Worm (Caenorhabditis elegans) whole organism, mixed stage, embryonic: ENCODE results near the gene Y43C5B.2.

Experiments
- bed-3 ChIP-seq: fragments of 200-800 bp; sonication (Bioruptor generic); optimal IDR thresholded peaks from 3 replicates; lab custom pipeline; 2018; ENCODE audit warnings: mild to moderate bottlenecking, missing genetic modification characterization, moderate library complexity, missing compliant biosample characterization
- ceh-39 ChIP-seq: fragments of 150-350 bp; optimal IDR thresholded peaks from 2 replicates; lab custom pipeline; 2014; ENCODE audit warnings: missing biosample characterization, missing genetic modification characterization
- ceh-83 ChIP-seq: fragments of 200-800 bp; sonication (Bioruptor generic); optimal IDR thresholded peaks from 2 replicates; lab custom pipeline; 2018; ENCODE audit warnings: mild to moderate bottlenecking, missing genetic modification characterization, missing compliant biosample characterization
- ces-1 ChIP-seq: fragments of 150-350 bp; optimal IDR thresholded peaks from 2 replicates; lab custom pipeline; 2014; ENCODE audit warnings: missing biosample characterization, missing genetic modification reagents, missing genetic modification characterization
- elt-1 ChIP-seq: sonication (generic microtip); optimal IDR thresholded peaks from 2 replicates; lab custom pipeline; 2017; ENCODE audit warnings: missing genetic modification characterization, mild to moderate bottlenecking, missing compliant biosample characterization, antibody characterized with exemption, moderate library complexity, borderline replicate concordance; ENCODE audit not compliant: insufficient read depth
- elt-3 ChIP-seq: fragments of 150-350 bp; optimal IDR thresholded peaks from 2 replicates; lab custom pipeline; 2014; ENCODE audit warnings: missing biosample characterization, missing genetic modification characterization
- ham-2 ChIP-seq: fragments of 200-800 bp; sonication (Bioruptor generic); optimal IDR thresholded peaks from 2 replicates; lab custom pipeline; 2018; ENCODE audit warnings: mild to moderate bottlenecking, missing genetic modification characterization, missing compliant biosample characterization
- hlh-1 ChIP-seq: fragments of 150-350 bp; optimal IDR thresholded peaks from 2 replicates; lab custom pipeline; 2014; ENCODE audit warnings: missing biosample characterization, missing genetic modification reagents, missing genetic modification characterization
- lin-13 ChIP-seq: fragments of 150-350 bp; optimal IDR thresholded peaks from 2 replicates; lab custom pipeline; 2014; ENCODE audit warnings: missing biosample characterization, missing genetic modification characterization
- lin-32 ChIP-seq: fragments of 200-800 bp; sonication (Bioruptor generic); optimal IDR thresholded peaks from 2 replicates; lab custom pipeline; 2018; ENCODE audit warnings: mild to moderate bottlenecking, missing genetic modification characterization, missing compliant biosample characterization
- lsy-2 ChIP-seq: fragments of 150-350 bp; optimal IDR thresholded peaks from 2 replicates; lab custom pipeline; 2014; ENCODE audit warnings: missing biosample characterization, missing genetic modification characterization
- mep-1 ChIP-seq: fragments of 150-350 bp; optimal IDR thresholded peaks from 2 replicates; lab custom pipeline; 2017; ENCODE audit warnings: missing biosample characterization, missing genetic modification reagents, missing genetic modification characterization, inconsistent platforms
- mls-2 ChIP-seq: sonication (generic microtip); optimal IDR thresholded peaks from 2 replicates; lab custom pipeline; 2016; ENCODE audit warnings: mild to moderate bottlenecking, missing genetic modification characterization, moderate library complexity, missing compliant biosample characterization
- nhr-12 ChIP-seq: fragments of 150-350 bp; optimal IDR thresholded peaks from 2 replicates; lab custom pipeline; 2014; ENCODE audit warnings: missing biosample characterization, missing genetic modification characterization
- nhr-2 ChIP-seq: fragments of 150-350 bp; optimal IDR thresholded peaks from 2 replicates; lab custom pipeline; 2014; ENCODE audit warnings: missing biosample characterization, missing genetic modification characterization
- nhr-237 ChIP-seq: fragments of 150-350 bp; optimal IDR thresholded peaks from 2 replicates; lab custom pipeline; 2014; ENCODE audit warnings: missing biosample characterization, missing genetic modification characterization
- nhr-28 ChIP-seq: fragments of 150-350 bp; optimal IDR thresholded peaks from 2 replicates; lab custom pipeline; 2014; ENCODE audit warnings: missing biosample characterization, missing genetic modification characterization
- pha-4 ChIP-seq: fragments of 150-350 bp; optimal IDR thresholded peaks from 2 replicates; lab custom pipeline; 2018; ENCODE audit warnings: missing biosample characterization, missing genetic modification reagents, missing genetic modification characterization
- sem-2 ChIP-seq: fragments of 200-800 bp; sonication (Bioruptor generic); optimal IDR thresholded peaks from 2 replicates; lab custom pipeline; 2018; ENCODE audit warnings: mild to moderate bottlenecking, missing genetic modification characterization, missing compliant biosample characterization
- snpc-4 ChIP-seq: fragments of 150-350 bp; optimal IDR thresholded peaks from 2 replicates; lab custom pipeline; 2014; ENCODE audit warnings: missing biosample characterization, missing genetic modification characterization
- sptf-1 ChIP-seq: sonication (generic microtip); optimal IDR thresholded peaks from 2 replicates; lab custom pipeline; 2017; ENCODE audit warnings: mild to moderate bottlenecking, missing genetic modification characterization, moderate library complexity, missing compliant biosample characterization
- tbx-8 ChIP-seq: fragments of 200-800 bp; sonication (Bioruptor generic); optimal IDR thresholded peaks from 2 replicates; lab custom pipeline; 2018; ENCODE audit warnings: mild to moderate bottlenecking, missing genetic modification characterization, moderate library complexity, missing compliant biosample characterization
- unc-120 ChIP-seq: sonication (generic microtip); optimal IDR thresholded peaks from 2 replicates; lab custom pipeline; 2017; ENCODE audit warnings: missing genetic modification characterization, missing compliant biosample characterization; ENCODE audit not compliant: poor library complexity, severe bottlenecking
- unc-39 ChIP-seq: fragments of 150-350 bp; optimal IDR thresholded peaks from 2 replicates; lab custom pipeline; 2014; ENCODE audit warnings: missing biosample characterization, missing genetic modification characterization
- unc-62 ChIP-seq: fragments of 150-350 bp; optimal IDR thresholded peaks from 2 replicates; lab custom pipeline; 2014; ENCODE audit warnings: missing biosample characterization, missing genetic modification reagents, missing genetic modification characterization
- ztf-11 ChIP-seq: fragments of 150-350 bp; optimal IDR thresholded peaks from 2 replicates; lab custom pipeline; 2014; ENCODE audit warnings: missing biosample characterization, missing genetic modification characterization

The Y43C5B.2 gene

DNA sequence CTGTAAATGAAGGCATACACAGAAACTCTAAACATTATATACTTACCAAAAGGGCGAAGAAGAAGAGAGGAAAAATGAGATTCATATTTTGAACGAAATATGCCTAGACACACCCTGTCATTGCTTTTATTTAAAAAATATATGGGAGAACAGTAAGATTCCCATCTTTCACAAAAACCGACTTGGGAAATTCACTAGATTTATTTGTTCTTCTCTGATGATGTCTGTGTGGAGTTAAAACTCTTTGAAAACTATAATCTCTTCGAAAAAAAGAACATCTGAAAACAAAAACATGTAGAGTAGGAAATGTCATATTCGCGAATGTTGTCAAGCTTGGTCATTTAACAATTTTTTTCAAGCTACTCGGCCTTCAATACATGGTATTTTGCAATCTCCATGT, 41.8 kb downstream of the Y43C5B.2 start, which contains the start of gene R09E10.8:
Gene R09E10.8, minus strand, starts transcription at position 101 of the 400 bp plus-strand sequence.
- TF ChIP-seq pha-4 (tag; lab: Kevin White, UChicago) (no peak), ham-2 (GFP tag; lab: Kevin White, UChicago) (no peak), lsy-2 (tag; lab: Kevin White, UChicago) (no peak), ceh-83 (no peak), sem-2 (GFP tag; lab: Kevin White, UChicago) (no peak), ztf-11 (tag; lab: Kevin White, UChicago) (no peak), lin-13 (no peak), hlh-1 (no peak), ces-1 (no peak), sptf-1 (tag; lab: Kevin White, UChicago) (no peak)

ce11 chrIV:10304383-10304782, 47.8 kb downstream of the Y43C5B.2 start:
- TF ChIP-seq nhr-28 (tag; lab: Kevin White, UChicago): no peak
- no peak for TF ChIP-seq lin-13
- no peak for TF ChIP-seq mls-2 (tag; lab: Kevin White, UChicago)
- TF ChIP-seq ceh-83: no peak
- no peak for TF ChIP-seq unc-120
- no peak for TF ChIP-seq sptf-1 (tag; lab: Kevin White, UChicago)
- TF ChIP-seq hlh-1: no peak
- no peak for TF ChIP-seq elt-3 (tag; lab: Kevin White, UChicago)
- no peak for TF ChIP-seq sem-2 (GFP tag; lab: Kevin White, UChicago)

DNA sequence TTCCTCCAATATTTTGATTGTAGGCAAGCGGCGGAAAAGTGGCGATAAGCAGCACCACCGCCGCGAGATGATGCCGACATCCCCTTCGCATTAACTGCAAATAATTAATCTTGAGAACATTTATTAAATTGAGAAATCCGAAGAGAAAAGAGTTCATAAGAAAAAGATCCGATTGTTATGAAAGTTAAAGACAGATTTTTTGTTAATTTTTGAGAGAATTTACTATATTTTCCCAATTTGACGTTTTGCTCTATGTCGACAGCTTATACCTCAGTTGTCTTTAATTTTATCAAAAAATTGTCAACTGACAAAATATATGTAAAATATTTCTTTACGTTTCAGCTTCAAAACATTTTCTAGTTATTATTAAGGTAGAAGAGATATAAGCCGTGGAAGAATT, 49.9 kb downstream of the Y43C5B.2 start, which contains the start of gene R09E10.5:
Gene R09E10.5, minus strand, starts transcription at position 101 of the 400 bp plus-strand sequence.
- TF ChIP-seq bed-3 (GFP tag; lab: Kevin White, UChicago): no peak
- TF ChIP-seq sptf-1 (tag; lab: Kevin White, UChicago): no peak
- TF ChIP-seq lin-32 (GFP tag; lab: Kevin White, UChicago): no peak
- TF ChIP-seq ceh-83: no peak
- no peak for TF ChIP-seq tbx-8 (GFP tag; lab: Kevin White, UChicago)
- TF ChIP-seq mep-1 (tag; lab: Kevin White, UChicago): no peak
- no peak for TF ChIP-seq pha-4 (tag; lab: Kevin White, UChicago)
- TF ChIP-seq lsy-2 (tag; lab: Kevin White, UChicago): no peak
- TF ChIP-seq ceh-39: no peak
- no peak for TF ChIP-seq sem-2 (GFP tag; lab: Kevin White, UChicago)
- TF ChIP-seq nhr-12: no peak
- TF ChIP-seq snpc-4 (tag; lab: Kevin White, UChicago): no peak
- TF ChIP-seq nhr-2 (tag; lab: Kevin White, UChicago): no peak
- TF ChIP-seq nhr-237 (tag; lab: Kevin White, UChicago): no peak
- no peak for TF ChIP-seq elt-1
- TF ChIP-seq unc-62 (GFP tag; lab: Kevin White, UChicago): no peak
- TF ChIP-seq unc-39 (tag; lab: Kevin White, UChicago): no peak
- TF ChIP-seq hlh-1: no peak
- no peak for TF ChIP-seq ces-1
